Fruit fly (Drosophila melanogaster): ENCODE results near the gene CG46468.
A peak's percentile ranks its signal among the peaks of the same experiment; 100 is the strongest.

The CG46468 gene

dm6 chr2L:9570673-9571193 is 5.5 kb upstream of the CG46468 start (continued):
- TF ChIP-seq Dek (tag; optimal IDR thresholded peaks at IDR 0.05) (peak; percentile 10), corto (GFP tag; optimal IDR thresholded peaks at IDR 0.05) (no peak), CG10654 (GFP tag; optimal IDR thresholded peaks at IDR 0.05) (no peak), CrebB (tag; optimal IDR thresholded peaks at IDR 0.05) (peak; percentile 60), HmgZ (tag; optimal IDR thresholded peaks at IDR 0.05) (peak; percentile 16), CG13775 (GFP tag; optimal IDR thresholded peaks at IDR 0.05) (no peak), btn (GFP tag; optimal IDR thresholded peaks at IDR 0.05) (no peak), fru (optimal IDR thresholded peaks at IDR 0.05) (no peak), nau (GFP tag; optimal IDR thresholded peaks at IDR 0.05) (peak; percentile 20), Eip74EF (GFP tag; optimal IDR thresholded peaks at IDR 0.05) (peak in 1 of 2 experiments; percentile 57), CG10431 (GFP tag; optimal IDR thresholded peaks at IDR 0.05) (peak; percentile 31), zfh1 (GFP tag; IDR thresholded peaks at IDR 0.05) (no peak), HHEX (GFP tag; optimal IDR thresholded peaks at IDR 0.05) (peak; percentile 40), jing (GFP tag; optimal IDR thresholded peaks at IDR 0.05) (no peak), Poxn (GFP tag; IDR thresholded peaks at IDR 0.05) (no peak), CG34422 (GFP tag; IDR thresholded peaks at IDR 0.05) (peak; percentile 12; the same call in 1 of the 3 replicates), lab (GFP tag; optimal IDR thresholded peaks at IDR 0.05) (peak; percentile 50), CG14014 (GFP tag; IDR thresholded peaks at IDR 0.05) (peak; percentile 68; the same call in 1 of the 2 replicates), hbn (GFP tag; IDR thresholded peaks at IDR 0.05; ENCODE audit: partially characterized antibody) (no peak), vfl (GFP tag; optimal IDR thresholded peaks at IDR 0.05) (no peak), CG34376 (GFP tag; optimal IDR thresholded peaks at IDR 0.05) (peak; percentile 46), dmrt99B (tag; optimal IDR thresholded peaks at IDR 0.05) (peak; percentile 37), TFAM (GFP tag; optimal IDR thresholded peaks at IDR 0.05) (no peak), Mad (GFP tag; optimal IDR thresholded peaks at IDR 0.05) (peak; percentile 12), CG17612 (GFP tag; IDR thresholded peaks at IDR 0.05) (no peak), Fer2 (tag; optimal IDR thresholded peaks at IDR 0.05) (no peak), bab2 (GFP tag; optimal IDR thresholded peaks at IDR 0.05) (no peak), CG12659 (GFP tag; optimal IDR thresholded peaks at IDR 0.05) (peak; percentile 34), so (GFP tag; IDR thresholded peaks at IDR 0.05) (peak; percentile 50; the same call in 2 of the 3 replicates), Spps (tag; optimal IDR thresholded peaks at IDR 0.05) (no peak), ci (GFP tag; IDR thresholded peaks at IDR 0.05) (peak; percentile 72; the same call in 1 of the 3 replicates), CG2678 (tag; optimal IDR thresholded peaks at IDR 0.05) (peak; percentile 38), lola (GFP tag; optimal IDR thresholded peaks at IDR 0.05) (no peak), unpg (GFP tag; optimal IDR thresholded peaks at IDR 0.05) (peak; percentile 46), cg (GFP tag; optimal IDR thresholded peaks at IDR 0.05) (peak; percentile 23), zen (tag; optimal IDR thresholded peaks at IDR 0.05) (no peak), Awh (GFP tag; IDR thresholded peaks at IDR 0.05) (peak; percentile 36; the same call in 1 of the 2 replicates), Mrtf (GFP tag; IDR thresholded peaks at IDR 0.05) (no peak), Lpt (GFP tag; optimal IDR thresholded peaks at IDR 0.05) (no peak), CG9437 (GFP tag; optimal IDR thresholded peaks at IDR 0.05) (no peak), ato (GFP tag; IDR thresholded peaks at IDR 0.05; ENCODE audit: partially characterized antibody) (no peak), Oli (tag; optimal IDR thresholded peaks at IDR 0.05) (no peak), Taf1 (GFP tag; IDR thresholded peaks at IDR 0.05) (no peak), CG6689 (GFP tag; IDR thresholded peaks at IDR 0.05) (no peak), gsb (GFP tag; IDR thresholded peaks at IDR 0.05) (0 out of 2 replicates have a peak, but pooled peaks have one; percentile 10), unc-4 (GFP tag; IDR thresholded peaks at IDR 0.05; ENCODE audit: partially characterized antibody) (no peak), br (optimal IDR thresholded peaks at IDR 0.05) (no peak), gcm (GFP tag; optimal IDR thresholded peaks at IDR 0.05) (peak; percentile 39), CG12391 (tag; optimal IDR thresholded peaks at IDR 0.05) (no peak), CG10543 (GFP tag; optimal IDR thresholded peaks at IDR 0.05) (peak; percentile 70)
